Worm (Caenorhabditis elegans) whole organism, L3 larva: Measurements from ENCODE around the gene Y51B9A.8.

Experiments
- ZK546.5 ChIP-seq: sonication (generic microtip); optimal IDR thresholded peaks from 2 replicates; lab custom pipeline; 2017; ENCODE audit warnings: missing biosample characterization, missing genetic modification characterization
- elt-1 ChIP-seq: fragments of 150-350 bp; optimal IDR thresholded peaks from 2 replicates; lab custom pipeline; 2014; ENCODE audit warnings: missing biosample characterization, missing genetic modification characterization
- fkh-10 ChIP-seq: sonication (generic microtip); optimal IDR thresholded peaks from 2 replicates; lab custom pipeline; 2017; ENCODE audit warnings: missing biosample characterization, missing genetic modification reagents, missing genetic modification characterization
- mdl-1 ChIP-seq: fragments of 150-350 bp; optimal IDR thresholded peaks from 2 replicates; lab custom pipeline; 2014; ENCODE audit warnings: missing biosample characterization, missing genetic modification characterization
- nfya-1 ChIP-seq: sonication (generic microtip); optimal IDR thresholded peaks from 2 replicates; lab custom pipeline; 2017; ENCODE audit warnings: missing genetic modification characterization, mild to moderate bottlenecking, missing compliant biosample characterization, antibody characterized with exemption, moderate library complexity; ENCODE audit not compliant: insufficient read depth
- sea-2 ChIP-seq: fragments of 150-350 bp; sonication (generic microtip); optimal IDR thresholded peaks from 4 replicates; lab custom pipeline; 2014; ENCODE audit warnings: missing biosample characterization, missing genetic modification reagents, missing genetic modification characterization
- tbx-2 ChIP-seq: sonication (generic microtip); optimal IDR thresholded peaks from 2 replicates; lab custom pipeline; 2016; ENCODE audit warnings: mild to moderate bottlenecking, missing genetic modification characterization, missing compliant biosample characterization
- ztf-11 ChIP-seq: fragments of 150-350 bp; optimal IDR thresholded peaks from 2 replicates; lab custom pipeline; 2014; ENCODE audit warnings: missing biosample characterization, missing genetic modification characterization

ce11 chrII:9418843-9419532, 20.3 kb downstream of the Y51B9A.8 start:
- TF ChIP-seq nfya-1 (tag; lab: Kevin White, UChicago) (no peak), sea-2 (no peak), fkh-10 (GFP tag; lab: Kevin White, UChicago) (no peak), elt-1 (tag; lab: Kevin White, UChicago) (no peak), mdl-1 (tag; lab: Kevin White, UChicago) (no peak), ztf-11 (no peak), ZK546.5 (tag; lab: Kevin White, UChicago) (no peak), tbx-2 (tag; lab: Kevin White, UChicago) (no peak)
